Worm (Caenorhabditis elegans) whole organism, L4 larva: ENCODE results near the gene C49C3.21.

Experiments
- F10B5.3 ChIP-seq: sonication (generic microtip); optimal IDR thresholded peaks from 2 replicates; lab custom pipeline; 2016; ENCODE audit warnings: mild to moderate bottlenecking, missing genetic modification characterization, missing compliant biosample characterization
- ZK546.5 ChIP-seq, 2 experiments: sonication (generic microtip); optimal IDR thresholded peaks; 2 replicates each; lab custom pipeline; 2017; ENCODE audit warnings: missing biosample characterization in 2 of 2, missing genetic modification characterization in 2 of 2
- lin-15B ChIP-seq: fragments of 150-350 bp; sonication (generic microtip); optimal IDR thresholded peaks from 3 replicates; lab custom pipeline; 2014; ENCODE audit warnings: missing biosample characterization, missing genetic modification characterization
- rbr-2 ChIP-seq: sonication (generic microtip); optimal IDR thresholded peaks from 2 replicates; lab custom pipeline; 2016; ENCODE audit warnings: missing genotype, missing genetic modification characterization, missing compliant biosample characterization

DNA sequence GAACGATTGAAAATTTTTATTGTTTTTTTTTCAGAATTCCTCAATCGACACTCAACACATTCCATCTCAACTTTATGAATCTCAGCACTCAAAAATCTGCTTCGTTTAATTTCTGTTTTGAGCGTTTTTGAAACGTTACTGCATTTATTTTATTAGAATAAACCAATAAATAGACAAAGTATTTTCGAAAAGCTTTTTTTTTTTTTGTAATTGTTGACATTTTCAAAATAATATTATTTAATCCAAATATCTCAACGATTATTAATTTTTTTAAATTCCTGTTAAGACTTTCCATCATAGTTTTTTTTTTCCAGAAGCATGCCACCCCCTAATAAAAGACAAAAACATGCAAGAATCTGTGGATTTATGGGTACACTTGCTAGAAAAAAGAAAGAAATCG is 10.5 kb upstream of the C49C3.21 start, which contains the start of gene C49C3.7:
- TF ChIP-seq ZK546.5 (tag; optimal IDR thresholded peaks at IDR 0.05; lab: Kevin White, UChicago) = no peak
- TF ChIP-seq rbr-2 (tag; lab: Kevin White, UChicago) = no peak
- TF ChIP-seq F10B5.3 (tag; lab: Kevin White, UChicago) = no peak
- no peak for TF ChIP-seq lin-15B (tag; lab: Kevin White, UChicago)
